Worm (Caenorhabditis elegans) whole organism, L1 larva: ENCODE measurements around the gene meg-2.

Experiments
- C34B4.2 ChIP-seq: sonication (generic microtip); optimal IDR thresholded peaks from 2 replicates; lab custom pipeline; 2017; ENCODE audit warnings: mild to moderate bottlenecking, missing genetic modification characterization, missing compliant biosample characterization
- Y116A8C.19 ChIP-seq: sonication (generic microtip); optimal IDR thresholded peaks from 2 replicates; lab custom pipeline; 2016; ENCODE audit warnings: missing compliant biosample characterization, missing genetic modification characterization, borderline replicate concordance
- aha-1 ChIP-seq: fragments of 150-350 bp; optimal IDR thresholded peaks from 2 replicates; lab custom pipeline; 2014; ENCODE audit warnings: missing biosample characterization, missing genetic modification characterization
- aly-2 ChIP-seq: fragments of 150-350 bp; optimal IDR thresholded peaks from 2 replicates; lab custom pipeline; 2014; ENCODE audit warnings: missing biosample characterization, missing genetic modification characterization
- blmp-1 ChIP-seq: fragments of 150-350 bp; optimal IDR thresholded peaks from 2 replicates; lab custom pipeline; 2014; ENCODE audit warnings: missing biosample characterization, missing genetic modification characterization
- ceh-8 ChIP-seq: fragments of 200-800 bp; sonication (Bioruptor generic); optimal IDR thresholded peaks from 2 replicates; lab custom pipeline; 2018; ENCODE audit warnings: mild to moderate bottlenecking, missing genetic modification characterization, moderate library complexity, missing compliant biosample characterization
- ceh-88 ChIP-seq: fragments of 200-800 bp; sonication (Bioruptor generic); IDR thresholded peaks from 2 replicates; pipeline ENCODE4 v1.3.6; 2022; ENCODE audit warnings: missing genetic modification characterization, missing compliant biosample characterization
- dpl-1 ChIP-seq, 3 experiments: fragments of 150-350 bp in 2 of 3; sonication (generic microtip) in 1 of 3; optimal IDR thresholded peaks; 2 replicates each; lab custom pipeline; 2014 to 2017; ENCODE audit warnings: missing biosample characterization in 3 of 3, missing genetic modification characterization in 3 of 3, missing genetic modification reagents in 3 of 3
- efl-1 ChIP-seq, 4 experiments: fragments of 150-350 bp; optimal IDR thresholded peaks in 3 of 4; peaks in 1 of 4; 1 replicate in 1 of 4; 2 replicates in 3 of 4; lab custom pipeline; 2014; ENCODE audit warnings: missing biosample characterization in 2 of 4, missing genetic modification characterization in 2 of 4, missing genetic modification reagents in 2 of 4
- efl-3 ChIP-seq: fragments of 200-800 bp; sonication (Bioruptor generic); optimal IDR thresholded peaks from 2 replicates; lab custom pipeline; 2018; ENCODE audit warnings: mild to moderate bottlenecking, missing genetic modification characterization, missing compliant biosample characterization
- egl-27 ChIP-seq, 2 experiments: fragments of 150-350 bp in 1 of 2; sonication (generic microtip); optimal IDR thresholded peaks; 3 replicates each; lab custom pipeline; 2017 to 2018; ENCODE audit warnings: missing biosample characterization in 2 of 2, missing genetic modification characterization in 2 of 2, missing genetic modification reagents in 2 of 2
- elt-2 ChIP-seq: sonication (generic microtip); optimal IDR thresholded peaks from 2 replicates; lab custom pipeline; 2016; ENCODE audit warnings: missing genetic modification characterization, mild to moderate bottlenecking, inconsistent platforms, missing compliant biosample characterization, missing genetic modification reagents
- fkh-4 ChIP-seq: sonication (generic microtip); optimal IDR thresholded peaks from 2 replicates; lab custom pipeline; 2016; ENCODE audit warnings: missing compliant biosample characterization, missing genetic modification characterization, borderline replicate concordance
- grh-1 ChIP-seq: fragments of 200-800 bp; sonication (Bioruptor generic); IDR thresholded peaks from 2 replicates; pipeline ENCODE4 v1.3.6; 2022; ENCODE audit warnings: missing genetic modification reagents, missing genetic modification characterization, missing compliant biosample characterization
- irx-1 ChIP-seq: sonication (generic microtip); optimal IDR thresholded peaks from 2 replicates; lab custom pipeline; 2016; ENCODE audit warnings: missing genetic modification characterization, missing compliant biosample characterization
- jun-1 ChIP-seq: fragments of 150-350 bp; optimal IDR thresholded peaks from 2 replicates; lab custom pipeline; 2014; ENCODE audit warnings: missing biosample characterization, missing genetic modification reagents, missing genetic modification characterization
- lin-14 ChIP-seq: fragments of 200-800 bp; sonication (Bioruptor generic); optimal IDR thresholded peaks from 2 replicates; lab custom pipeline; 2018; ENCODE audit warnings: mild to moderate bottlenecking, missing genetic modification characterization, moderate library complexity, missing compliant biosample characterization
- lin-35 ChIP-seq, 2 experiments: fragments of 150-350 bp; optimal IDR thresholded peaks; 2 replicates each; lab custom pipeline; 2014; ENCODE audit warnings: missing biosample characterization in 2 of 2, missing genetic modification characterization in 2 of 2, missing genetic modification reagents in 2 of 2
- lin-39 ChIP-seq: fragments of 150-350 bp; optimal IDR thresholded peaks from 2 replicates; lab custom pipeline; 2014; ENCODE audit warnings: missing biosample characterization, missing genetic modification reagents, missing genetic modification characterization
- lsy-2 ChIP-seq, 2 experiments: fragments of 150-350 bp; optimal IDR thresholded peaks; 2 replicates each; lab custom pipeline; 2014; ENCODE audit warnings: missing biosample characterization in 2 of 2, missing genetic modification characterization in 2 of 2
- mab-9 ChIP-seq: fragments of 200-800 bp; sonication (Bioruptor generic); IDR thresholded peaks from 2 replicates; pipeline ENCODE4 v1.3.6; 2022; ENCODE audit warnings: missing genetic modification reagents, missing genetic modification characterization, missing compliant biosample characterization
- mef-2 ChIP-seq: fragments of 150-350 bp; optimal IDR thresholded peaks from 2 replicates; lab custom pipeline; 2014; ENCODE audit warnings: missing biosample characterization, missing genetic modification characterization
- mep-1 ChIP-seq: fragments of 150-350 bp; optimal IDR thresholded peaks from 2 replicates; lab custom pipeline; 2014; ENCODE audit warnings: missing biosample characterization, missing genetic modification characterization
- nhr-28 ChIP-seq: fragments of 150-350 bp; optimal IDR thresholded peaks from 2 replicates; lab custom pipeline; 2014; ENCODE audit warnings: missing biosample characterization, missing genetic modification characterization
- nhr-71 ChIP-seq: sonication (generic microtip); optimal IDR thresholded peaks from 2 replicates; lab custom pipeline; 2016; ENCODE audit warnings: mild to moderate bottlenecking, missing genetic modification characterization, moderate library complexity, missing compliant biosample characterization
- nhr-77 ChIP-seq: fragments of 150-350 bp; optimal IDR thresholded peaks from 2 replicates; lab custom pipeline; 2014; ENCODE audit warnings: missing biosample characterization, missing genetic modification characterization
- nhr-84 ChIP-seq: sonication (generic microtip); optimal IDR thresholded peaks from 2 replicates; lab custom pipeline; 2017; ENCODE audit warnings: missing biosample characterization, missing genetic modification characterization
- nhr-85 ChIP-seq: sonication (generic microtip); peaks from one replicate; lab custom pipeline; 2016; ENCODE audit warnings: missing genetic modification characterization, inconsistent platforms, missing compliant biosample characterization
- nhr-90 ChIP-seq: sonication (generic microtip); optimal IDR thresholded peaks from 2 replicates; lab custom pipeline; 2016; ENCODE audit warnings: mild to moderate bottlenecking, missing genetic modification characterization, missing compliant biosample characterization; ENCODE audit not compliant: poor library complexity
- pag-3 ChIP-seq: sonication (generic microtip); optimal IDR thresholded peaks from 2 replicates; lab custom pipeline; 2017; ENCODE audit warnings: missing genetic modification characterization, mild to moderate bottlenecking, missing compliant biosample characterization, antibody characterized with exemption, borderline replicate concordance; ENCODE audit not compliant: insufficient read depth
- rnt-1 ChIP-seq: sonication (generic microtip); optimal IDR thresholded peaks from 2 replicates; lab custom pipeline; 2016; ENCODE audit warnings: mild to moderate bottlenecking, missing genetic modification characterization, moderate library complexity, missing compliant biosample characterization
- skn-1 ChIP-seq: fragments of 150-350 bp; optimal IDR thresholded peaks from 2 replicates; lab custom pipeline; 2014; ENCODE audit warnings: missing biosample characterization, missing genetic modification characterization
- sup-37 ChIP-seq: fragments of 200-800 bp; sonication (Bioruptor generic); optimal IDR thresholded peaks from 2 replicates; lab custom pipeline; 2018; ENCODE audit warnings: mild to moderate bottlenecking, missing genetic modification characterization, missing compliant biosample characterization
- tbx-2 ChIP-seq: sonication (generic microtip); optimal IDR thresholded peaks from 2 replicates; lab custom pipeline; 2016; ENCODE audit warnings: missing genetic modification characterization, missing compliant biosample characterization
- tlp-1 ChIP-seq: fragments of 150-350 bp; optimal IDR thresholded peaks from 2 replicates; lab custom pipeline; 2014; ENCODE audit warnings: missing biosample characterization, missing genetic modification characterization
- unc-130 ChIP-seq: fragments of 150-350 bp; optimal IDR thresholded peaks from 2 replicates; lab custom pipeline; 2017; ENCODE audit warnings: missing biosample characterization, missing genetic modification characterization, inconsistent platforms
- unc-86 ChIP-seq: sonication (generic microtip); optimal IDR thresholded peaks from 2 replicates; lab custom pipeline; 2016; ENCODE audit warnings: missing genetic modification characterization, missing compliant biosample characterization
- unc-98 ChIP-seq: fragments of 200-800 bp; sonication (Bioruptor generic); IDR thresholded peaks from 2 replicates; pipeline ENCODE4 v1.3.6; 2022; ENCODE audit warnings: missing genetic modification characterization, missing compliant biosample characterization
- xbp-1 ChIP-seq: sonication (generic microtip); optimal IDR thresholded peaks from 2 replicates; lab custom pipeline; 2016; ENCODE audit warnings: missing genetic modification characterization, missing compliant biosample characterization
- zip-4 ChIP-seq: fragments of 200-800 bp; sonication (Bioruptor generic); optimal IDR thresholded peaks from 2 replicates; lab custom pipeline; 2018; ENCODE audit warnings: mild to moderate bottlenecking, missing genetic modification characterization, moderate library complexity, missing compliant biosample characterization
- ztf-4 ChIP-seq: fragments of 150-350 bp; optimal IDR thresholded peaks from 2 replicates; lab custom pipeline; 2014; ENCODE audit warnings: missing biosample characterization, missing genetic modification characterization

The meg-2 gene

DNA sequence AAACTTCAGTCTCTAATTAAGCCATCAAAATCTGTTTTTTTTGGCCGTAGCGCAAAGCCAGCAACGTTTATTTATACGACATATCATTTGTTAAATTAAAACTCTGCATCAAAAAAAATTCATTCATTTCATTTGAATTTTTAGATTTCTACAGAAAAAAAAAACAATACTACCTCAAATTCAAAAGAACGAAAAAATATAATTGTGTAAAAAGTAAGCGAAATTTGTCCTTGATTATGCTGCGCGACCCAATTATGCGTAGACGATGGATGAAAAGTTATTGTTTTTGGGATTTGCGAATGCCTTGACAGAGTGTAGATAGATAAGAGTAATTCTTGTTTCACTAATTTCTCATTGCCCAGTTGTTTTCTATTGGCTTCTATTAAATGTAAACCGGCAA is 37.3 kb upstream of the meg-2 start, which contains the start of gene F48F7.3:
Gene F48F7.3, plus strand, starts transcription at position 301 of the 400 bp plus-strand sequence.
- TF ChIP-seq Y116A8C.19 (tag; lab: Kevin White, UChicago), result no peak

DNA sequence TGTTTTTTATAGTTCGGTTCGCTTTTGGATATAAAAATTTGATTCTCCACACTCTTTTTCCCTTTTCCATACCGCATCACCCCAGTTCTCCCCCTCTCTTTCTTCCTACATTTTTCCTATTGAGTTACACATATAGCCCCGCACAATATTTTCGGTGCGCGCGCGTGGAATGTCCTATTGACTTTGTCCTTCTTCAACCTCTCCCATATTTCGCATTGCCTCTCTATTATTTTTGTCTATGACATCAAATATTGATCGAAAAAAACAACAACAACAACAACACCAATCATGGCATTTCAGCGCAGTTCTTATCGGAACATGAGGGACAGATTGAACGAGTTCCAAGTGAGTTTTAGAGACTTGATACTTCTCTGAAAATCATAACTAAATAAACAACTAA is 33.9 kb upstream of the meg-2 start, which contains the start of gene syx-2:
Gene syx-2, plus strand, starts transcription at position 301 of the 400 bp plus-strand sequence.
- TF ChIP-seq nhr-85 (tag; lab: Kevin White, UChicago) (peak; percentile 4), tbx-2 (tag; lab: Kevin White, UChicago) (no peak)

DNA sequence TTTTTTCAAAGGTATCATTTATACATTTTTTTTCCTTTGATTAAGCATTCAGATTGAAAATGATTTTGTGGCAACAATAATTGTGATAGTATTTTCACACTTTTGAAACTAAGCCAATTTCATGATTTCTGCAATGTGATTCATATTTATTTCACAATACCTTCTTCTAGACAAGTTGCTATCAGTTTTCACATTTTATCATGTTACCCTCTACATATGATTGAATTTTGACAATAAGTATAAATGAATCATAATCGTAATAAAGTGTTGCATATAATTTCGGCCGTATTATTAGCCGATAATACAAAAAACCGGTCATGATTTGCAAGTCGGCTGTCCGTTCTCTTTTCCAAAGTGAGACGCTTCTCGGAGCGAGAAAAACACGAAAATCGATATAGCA is 33.5 kb upstream of the meg-2 start:
- no peak for TF ChIP-seq efl-1 (optimal IDR thresholded peaks at IDR 0.05; lab: Kevin White, UChicago)
- TF ChIP-seq efl-1 (GFP tag; optimal IDR thresholded peaks at IDR 0.05 in 1 of 2; lab: Kevin White, UChicago), result no peak
- peak in 1 of 2 experiments; percentile 5 for TF ChIP-seq lin-35 (GFP tag; optimal IDR thresholded peaks at IDR 0.05; lab: Kevin White, UChicago)
- no peak for TF ChIP-seq lsy-2 (tag; optimal IDR thresholded peaks at IDR 0.05; lab: Kevin White, UChicago)
- TF ChIP-seq nhr-84 (tag; lab: Kevin White, UChicago), result no peak
- TF ChIP-seq elt-2 (tag; lab: Kevin White, UChicago), result peak; percentile 31
- TF ChIP-seq, all 84 proteins: peak for 2

DNA sequence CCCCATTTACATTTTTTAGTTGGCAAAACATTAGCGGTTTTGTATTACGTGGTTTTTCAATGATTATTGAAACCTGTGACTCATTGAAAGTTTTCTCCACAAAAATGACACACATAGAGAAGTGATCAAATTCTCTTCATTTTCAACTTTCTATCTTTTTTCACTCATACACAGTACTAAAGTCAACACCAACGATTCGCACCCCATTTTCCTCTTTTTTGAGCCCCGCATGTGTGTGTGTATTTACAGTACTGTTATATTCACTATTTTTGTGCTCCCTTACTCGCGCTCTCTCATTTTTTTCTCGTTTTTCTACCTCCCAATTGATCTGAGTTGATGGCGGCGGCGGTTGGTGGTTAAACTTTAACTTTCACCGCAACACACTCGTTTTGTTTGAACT is 32.5 kb upstream of the meg-2 start:
- no peak for TF ChIP-seq C34B4.2
- peak; percentile 1 for TF ChIP-seq tbx-2 (tag; lab: Kevin White, UChicago)
- TF ChIP-seq irx-1 (tag; lab: Kevin White, UChicago), result no peak
- no peak for TF ChIP-seq ceh-8
- peak; percentile 11 for TF ChIP-seq skn-1 (tag; lab: Kevin White, UChicago)
- peak; percentile 16 for TF ChIP-seq lin-14 (GFP tag; lab: Kevin White, UChicago)
- peak; percentile 17 for TF ChIP-seq jun-1 (tag; lab: Kevin White, UChicago)

DNA sequence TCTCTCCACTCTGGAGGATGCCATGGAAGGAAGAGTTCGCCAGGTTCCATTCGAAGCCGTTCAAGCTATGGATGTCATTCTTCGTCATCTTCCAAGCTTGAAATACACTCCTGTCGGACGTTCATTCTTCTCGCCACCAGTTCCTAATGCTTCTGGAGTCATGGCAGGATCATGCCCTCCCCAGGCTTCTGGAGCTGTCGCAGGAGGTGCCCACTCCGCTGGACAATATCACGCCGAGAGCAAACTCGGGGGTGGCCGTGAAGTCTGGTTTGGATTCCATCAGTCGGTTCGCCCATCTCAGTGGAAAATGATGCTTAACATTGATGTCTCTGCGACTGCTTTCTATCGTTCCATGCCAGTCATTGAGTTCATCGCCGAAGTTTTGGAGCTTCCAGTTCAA is 26.4 kb upstream of the meg-2 start:
- no peak for TF ChIP-seq fkh-4 (tag; lab: Kevin White, UChicago)
- TF ChIP-seq xbp-1, result no peak
- TF ChIP-seq pag-3 (tag; lab: Kevin White, UChicago), result no peak
- no peak for TF ChIP-seq mep-1
- TF ChIP-seq grh-1 (GFP tag; lab: Robert Waterston, UW), result no peak
- no peak for TF ChIP-seq ceh-88 (GFP tag; lab: Robert Waterston, UW)
- TF ChIP-seq sup-37 (GFP tag; lab: Kevin White, UChicago), result no peak
- TF ChIP-seq nhr-85 (tag; lab: Kevin White, UChicago), result no peak
- no peak for TF ChIP-seq mab-9 (GFP tag; lab: Robert Waterston, UW)
- TF ChIP-seq nhr-77 (tag; lab: Kevin White, UChicago), result no peak
- no peak for TF ChIP-seq blmp-1 (tag; lab: Kevin White, UChicago)
- TF ChIP-seq zip-4, result no peak
- TF ChIP-seq aly-2 (tag; lab: Kevin White, UChicago), result no peak
- no peak for TF ChIP-seq unc-130 (tag; lab: Kevin White, UChicago)

DNA sequence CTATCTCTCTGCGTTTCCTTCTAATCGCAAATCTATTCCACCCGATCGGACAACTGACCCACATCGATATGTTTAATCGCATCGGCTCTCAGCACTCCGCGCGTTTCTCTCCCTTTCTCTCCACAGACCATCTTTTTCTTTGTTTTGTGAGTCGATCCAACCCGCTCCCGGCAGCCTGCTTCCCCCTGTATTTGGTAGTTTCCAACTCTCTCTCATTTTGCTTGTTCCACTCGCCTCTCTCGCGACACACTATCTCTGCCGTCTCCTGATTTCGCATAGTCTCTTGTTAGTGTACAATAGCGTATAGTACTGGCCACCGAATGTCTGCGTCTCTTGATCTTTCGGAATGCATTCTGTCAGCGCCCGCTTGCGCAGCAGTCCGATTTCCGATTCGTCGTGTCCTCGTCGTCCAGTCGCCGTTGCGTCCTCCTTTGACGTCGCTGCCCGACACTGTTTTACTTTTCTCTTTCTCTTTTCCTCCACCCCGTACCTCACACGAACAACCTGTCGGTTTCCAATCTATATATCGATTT is 24.8 kb upstream of the meg-2 start:
- TF ChIP-seq zip-4 (peak; percentile 41), unc-98 (no peak), mef-2 (tag; lab: Kevin White, UChicago) (no peak), ztf-4 (tag; lab: Kevin White, UChicago) (peak; percentile 13), unc-86 (tag; lab: Kevin White, UChicago) (no peak), nhr-28 (tag; lab: Kevin White, UChicago) (no peak), rnt-1 (tag; lab: Kevin White, UChicago) (peak; percentile 32), aha-1 (tag; lab: Kevin White, UChicago) (no peak), dpl-1 (GFP tag; optimal IDR thresholded peaks at IDR 0.05; lab: Kevin White, UChicago) (no peak), efl-3 (GFP tag; lab: Kevin White, UChicago) (no peak), mab-9 (GFP tag; lab: Robert Waterston, UW) (no peak), lsy-2 (tag; optimal IDR thresholded peaks at IDR 0.05; lab: Kevin White, UChicago) (peak; percentile 34 to 39), blmp-1 (tag; lab: Kevin White, UChicago) (peak; percentile 76), nhr-90 (peak; percentile 80), egl-27 (tag; optimal IDR thresholded peaks at IDR 0.05; lab: Kevin White, UChicago) (peak; percentile 38 to 72), nhr-71 (peak; percentile 73), lin-39 (no peak), nhr-77 (tag; lab: Kevin White, UChicago) (peak; percentile 36), skn-1 (tag; lab: Kevin White, UChicago) (peak; percentile 10), tlp-1 (tag; lab: Kevin White, UChicago) (no peak)
